Worm (Caenorhabditis elegans): ENCODE results near the gene srt-37.

DNA sequence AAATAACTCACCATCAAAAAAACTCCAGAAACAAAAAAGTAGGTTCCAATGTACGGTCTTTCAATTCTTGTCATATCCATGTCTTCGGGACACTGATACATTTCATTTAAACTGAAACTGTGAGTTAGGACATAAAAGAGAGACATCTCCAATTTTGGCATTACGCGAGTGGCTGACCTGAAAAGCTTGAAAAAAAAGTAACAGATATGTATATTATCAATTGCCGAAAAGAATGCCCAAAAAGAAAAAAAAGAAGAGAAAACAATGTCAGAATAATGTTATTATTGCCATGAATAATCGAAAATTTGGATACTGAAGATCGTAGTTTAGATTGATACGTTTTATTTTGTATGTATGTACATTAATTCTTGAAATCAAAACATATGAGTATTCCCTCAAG is 25.1 kb downstream of the srt-37 start, which contains the start of gene srt-14:
- TF ChIP-seq flt-1 (GFP tag; IDR thresholded peaks at IDR 0.05) (no peak), ztf-29 (GFP tag; IDR thresholded peaks at IDR 0.05) (no peak), tab-1 (GFP tag; IDR thresholded peaks at IDR 0.05) (no peak), ztf-23 (GFP tag; IDR thresholded peaks at IDR 0.05) (no peak), ref-1 (GFP tag; conservative IDR thresholded peaks at IDR 0.05) (no peak), cog-1 (tag; optimal IDR thresholded peaks at IDR 0.05) (no peak), med-1 (GFP tag; optimal IDR thresholded peaks at IDR 0.05; ENCODE audit: insufficient read depth) (no peak), T22C8.4 (GFP tag; IDR thresholded peaks at IDR 0.05) (no peak), klf-2 (GFP tag; conservative IDR thresholded peaks at IDR 0.05) (no peak)
